Worm (Caenorhabditis elegans): ENCODE data around the gene klp-17.

The klp-17 gene

ce11 chrII:11438417-11438816 lies 29.0 kb downstream of the klp-17 start, which contains the start of gene vha-6 (continued):
- TF ChIP-seq nfya-1 (tag; optimal IDR thresholded peaks at IDR 0.05), result no peak

DNA sequence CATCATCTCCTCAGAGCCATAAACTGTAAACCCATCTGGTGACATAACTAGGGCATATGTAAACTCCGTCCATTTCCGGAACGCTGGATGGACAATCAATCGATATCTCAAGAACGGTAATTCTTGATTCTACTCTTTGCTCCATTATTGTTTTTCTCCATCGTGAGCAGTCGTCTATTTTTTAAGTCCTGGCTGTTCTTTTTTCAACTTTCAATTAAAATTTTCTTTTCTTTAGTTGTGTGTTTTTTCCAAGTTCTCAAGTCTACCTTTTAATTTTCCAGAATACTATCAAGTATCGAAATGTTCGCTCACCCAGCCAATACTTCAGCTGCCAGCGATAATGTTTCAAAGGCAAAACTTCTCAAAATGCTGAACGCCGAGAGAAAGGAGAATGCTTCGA lies 33.5 kb downstream of the klp-17 start, which contains the start of gene C05D12.5:
Gene C05D12.5 (plus strand): TSS at position 301 of the 400 bp plus-strand sequence.
- TF ChIP-seq fkh-6 (tag; optimal IDR thresholded peaks at IDR 0.05) (no peak), ceh-31 (tag; optimal IDR thresholded peaks at IDR 0.05) (no peak), C08G9.2 (tag; optimal IDR thresholded peaks at IDR 0.05) (no peak), pag-3 (tag; optimal IDR thresholded peaks at IDR 0.05; ENCODE audit: borderline replicate concordance) (no peak), eyg-1 (tag; optimal IDR thresholded peaks at IDR 0.05) (no peak), F13H6.1 (tag; optimal IDR thresholded peaks at IDR 0.05) (no peak), ceh-19 (GFP tag; optimal IDR thresholded peaks at IDR 0.05) (no peak), ceh-22 (tag; optimal IDR thresholded peaks at IDR 0.05) (no peak), unc-42 (tag; optimal IDR thresholded peaks at IDR 0.05) (no peak), ceh-34 (tag; optimal IDR thresholded peaks at IDR 0.05) (no peak), unc-3 (GFP tag; conservative IDR thresholded peaks at IDR 0.05) (no peak), unc-3 (tag; optimal IDR thresholded peaks at IDR 0.05) (no peak), sdc-2 (tag; optimal IDR thresholded peaks at IDR 0.05) (no peak), pha-4 (tag; optimal IDR thresholded peaks at IDR 0.05) (no peak), ceh-24 (tag; optimal IDR thresholded peaks at IDR 0.05) (no peak), syd-9 (tag; optimal IDR thresholded peaks at IDR 0.05) (no peak), nhr-11 (tag; optimal IDR thresholded peaks at IDR 0.05) (no peak), dmd-4 (tag; optimal IDR thresholded peaks at IDR 0.05; ENCODE audit: borderline replicate concordance) (no peak), ceh-18 (tag; optimal IDR thresholded peaks at IDR 0.05) (no peak)

DNA sequence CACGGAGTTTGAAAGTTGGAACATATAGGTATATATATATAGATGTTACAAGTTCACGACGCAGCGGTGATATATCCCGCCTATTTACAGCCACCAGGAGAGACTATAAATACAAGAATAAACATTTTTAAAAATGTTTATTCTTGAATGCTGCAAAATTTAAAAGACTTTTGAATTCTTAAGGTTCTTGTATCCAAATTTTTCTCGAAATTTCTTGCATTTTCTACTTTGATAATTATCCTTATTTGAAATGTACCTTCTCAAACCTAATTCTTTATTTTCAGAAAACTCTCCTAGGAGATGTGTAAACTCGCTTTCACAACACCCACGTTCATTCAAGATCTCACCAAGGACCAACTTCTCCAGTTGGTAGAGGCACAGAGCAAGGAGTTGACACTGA lies 35.9 kb downstream of the klp-17 start, which contains the start of gene C05D12.4:
Gene C05D12.4 (plus strand): TSS at position 301 of the 400 bp plus-strand sequence.
- TF ChIP-seq hlh-15 (tag; optimal IDR thresholded peaks at IDR 0.05), result no peak
- no peak for TF ChIP-seq ceh-24 (tag; optimal IDR thresholded peaks at IDR 0.05)
- no peak for TF ChIP-seq mec-3 (tag; optimal IDR thresholded peaks at IDR 0.05; ENCODE audit: borderline replicate concordance)
- no peak for TF ChIP-seq F13H6.1 (tag; optimal IDR thresholded peaks at IDR 0.05)
- TF ChIP-seq ttx-3 (tag; optimal IDR thresholded peaks at IDR 0.05), result no peak

DNA sequence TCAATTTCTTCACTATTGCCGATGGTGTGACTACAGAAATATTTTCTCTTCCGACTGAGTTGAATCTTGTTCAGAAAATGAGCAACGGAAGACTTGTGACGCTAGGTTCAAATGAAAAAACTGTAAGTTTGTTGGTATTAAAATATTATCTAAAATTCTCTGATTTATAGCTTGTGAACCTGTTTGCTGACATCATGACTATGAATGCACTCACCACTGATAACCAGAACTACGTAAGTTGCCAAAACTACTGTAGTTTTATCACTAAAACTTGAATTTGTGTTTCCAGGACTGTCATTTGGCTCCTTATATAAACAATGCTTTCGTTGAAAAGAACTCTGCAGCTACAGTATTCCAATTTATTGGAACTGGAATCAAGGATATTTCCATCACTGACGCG lies 38.8 kb downstream of the klp-17 start:
- TF ChIP-seq pat-9 (tag; optimal IDR thresholded peaks at IDR 0.05) (no peak), ceh-19 (GFP tag; optimal IDR thresholded peaks at IDR 0.05) (no peak), Y22D7AL.16 (tag; optimal IDR thresholded peaks at IDR 0.05) (no peak), C38D4.7 (GFP tag; optimal IDR thresholded peaks at IDR 0.05) (no peak), hlh-13 (GFP tag; optimal IDR thresholded peaks at IDR 0.05) (no peak), nhr-232 (tag; optimal IDR thresholded peaks at IDR 0.05) (no peak), unc-86 (tag; optimal IDR thresholded peaks at IDR 0.05) (no peak), ceh-30 (tag; optimal IDR thresholded peaks at IDR 0.05) (no peak), T23F11.4 (GFP tag; optimal IDR thresholded peaks at IDR 0.05) (no peak), pros-1 (tag; optimal IDR thresholded peaks at IDR 0.05) (no peak), unc-42 (tag; optimal IDR thresholded peaks at IDR 0.05) (no peak)

DNA sequence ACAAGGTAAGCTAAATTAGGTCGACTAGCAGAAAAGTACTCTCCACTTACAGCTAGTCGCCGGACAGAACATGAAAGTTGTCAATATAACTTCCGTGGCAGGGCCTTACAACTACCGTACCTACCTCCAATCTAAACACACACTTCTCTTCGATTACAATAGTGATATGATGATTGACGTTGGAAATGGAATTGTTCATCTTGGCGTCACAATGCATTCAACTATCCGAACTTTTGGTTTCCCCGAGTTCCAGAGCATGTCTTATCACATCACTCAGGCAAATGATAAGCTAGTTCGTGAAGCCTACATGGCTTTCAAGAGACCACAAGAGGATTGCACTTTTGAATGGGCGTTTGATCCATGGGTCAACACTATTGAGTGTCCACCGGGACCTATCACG lies 40.1 kb downstream of the klp-17 start:
- TF ChIP-seq ceh-19 (GFP tag; optimal IDR thresholded peaks at IDR 0.05) (no peak), Y22D7AL.16 (tag; optimal IDR thresholded peaks at IDR 0.05) (no peak), sox-4 (tag; optimal IDR thresholded peaks at IDR 0.05) (no peak), dve-1 (tag; optimal IDR thresholded peaks at IDR 0.05) (no peak), ztf-16 (tag; optimal IDR thresholded peaks at IDR 0.05) (no peak), ref-2 (tag; optimal IDR thresholded peaks at IDR 0.05) (no peak)

All from whole organism, late embryonic.